Worm (Caenorhabditis elegans): ENCODE data around the gene ZC15.5.

Gene ZC15.5

ce11 chrV:20269661-20270137 is 28.1 kb upstream of the ZC15.5 start, which contains the start of the genes prmt-1 and cdkr-3 (continued):
- no peak for TF ChIP-seq madf-10 (tag; optimal IDR thresholded peaks at IDR 0.05)
- TF ChIP-seq bed-2 (GFP tag; IDR thresholded peaks at IDR 0.05), result no peak
- TF ChIP-seq efl-1 (GFP tag; optimal IDR thresholded peaks at IDR 0.05), result peak; percentile 21
- TF ChIP-seq aptf-2 (GFP tag; conservative IDR thresholded peaks at IDR 0.05), result no peak
- TF ChIP-seq dpl-1 (GFP tag; optimal IDR thresholded peaks at IDR 0.05), result no peak

DNA sequence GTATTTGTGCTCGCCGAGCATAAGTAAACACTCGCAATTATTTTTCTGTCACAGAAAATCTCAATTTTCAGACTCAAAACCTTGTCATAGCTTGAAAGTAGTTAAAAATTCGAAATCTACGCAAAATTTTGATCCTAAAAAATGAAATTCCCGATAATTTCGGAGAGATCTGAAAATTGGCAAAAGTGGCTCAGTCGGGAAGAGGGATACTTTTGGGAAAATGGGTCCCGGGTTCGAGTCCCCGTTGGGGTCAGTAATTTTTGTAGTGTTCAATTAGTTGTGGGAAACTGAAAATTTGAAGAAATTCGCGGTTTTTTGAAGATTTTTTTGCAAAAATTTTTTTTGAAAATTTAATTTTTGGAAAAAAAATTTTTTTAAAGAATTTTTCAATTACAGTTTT is 20.8 kb upstream of the ZC15.5 start:
- TF ChIP-seq ceh-100 (GFP tag; IDR thresholded peaks at IDR 0.05), result no peak
- peak; percentile 0 for TF ChIP-seq rpc-1 (optimal IDR thresholded peaks at IDR 0.05)
- peak; percentile 61 for TF ChIP-seq rpc-1 (tag; optimal IDR thresholded peaks at IDR 0.05)
- TF ChIP-seq tbp1 (GFP tag; optimal IDR thresholded peaks at IDR 0.05), result peak; percentile 61
- no peak for TF ChIP-seq gei-17 (GFP tag; optimal IDR thresholded peaks at IDR 0.05)
- no peak for TF ChIP-seq ceh-27 (GFP tag; optimal IDR thresholded peaks at IDR 0.05)

DNA sequence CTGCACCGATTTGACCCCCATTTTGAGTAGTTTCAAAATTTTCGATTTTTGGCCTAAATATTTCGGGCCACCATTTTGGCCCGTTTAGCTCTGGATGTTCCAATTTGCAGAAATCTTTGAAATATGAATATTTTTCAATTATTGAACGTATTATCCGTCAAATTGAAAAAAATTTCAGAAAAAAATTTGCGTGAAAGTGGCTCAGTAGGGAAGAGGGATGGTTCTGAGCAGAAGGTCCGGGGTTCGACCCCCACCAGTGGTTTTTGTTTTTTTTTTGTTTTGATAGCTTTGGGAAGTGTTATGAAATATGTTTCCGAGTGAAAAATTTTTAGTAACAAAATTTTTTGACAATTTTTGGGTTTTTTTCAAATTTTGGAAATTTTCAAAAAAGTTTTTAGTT is 18.4 kb upstream of the ZC15.5 start:
- TF ChIP-seq F39B2.1 (GFP tag; IDR thresholded peaks at IDR 0.05) (no peak), tlf-1 (GFP tag; optimal IDR thresholded peaks at IDR 0.05) (no peak), let-607 (tag; optimal IDR thresholded peaks at IDR 0.05) (no peak), aptf-2 (GFP tag; conservative IDR thresholded peaks at IDR 0.05) (no peak), cebp-2 (GFP tag; IDR thresholded peaks at IDR 0.05) (no peak), tbp1 (GFP tag; optimal IDR thresholded peaks at IDR 0.05) (peak; percentile 52), C17E4.6 (GFP tag; IDR thresholded peaks at IDR 0.05) (no peak), rpc-1 (optimal IDR thresholded peaks at IDR 0.05) (peak; percentile 5), rpc-1 (tag; optimal IDR thresholded peaks at IDR 0.05) (peak; percentile 58)

DNA sequence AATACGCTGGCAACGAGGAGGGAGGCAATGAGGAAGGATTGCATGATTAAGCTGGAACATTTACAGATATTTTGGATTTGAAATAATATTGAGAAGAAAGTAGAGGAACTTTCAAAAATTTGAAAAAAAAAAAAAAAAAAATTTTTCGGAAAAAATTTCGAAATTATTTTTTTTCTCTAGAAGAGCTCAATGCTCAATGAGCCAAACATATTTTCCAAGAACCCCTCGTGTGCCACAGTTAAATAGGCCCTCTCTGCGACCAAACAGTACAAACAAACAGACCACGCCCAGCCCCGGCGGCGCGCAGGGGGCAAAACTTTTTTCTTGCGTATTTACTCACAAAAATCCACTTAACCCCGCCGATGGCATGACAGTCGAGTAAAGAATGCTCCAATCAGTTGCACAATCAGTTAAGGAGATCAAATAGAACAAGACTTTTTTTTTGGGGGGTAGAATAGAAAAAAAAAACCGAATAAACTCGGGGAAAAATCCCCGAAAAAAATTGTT is 17.9 kb upstream of the ZC15.5 start, which contains the start of gene pqn-94:
Gene pqn-94, minus strand, starts transcription at position 51 of the 507 bp plus-strand sequence.
- TF ChIP-seq let-607 (tag; optimal IDR thresholded peaks at IDR 0.05), result no peak
- no peak for TF ChIP-seq dpff-1 (tag; optimal IDR thresholded peaks at IDR 0.05)
- TF ChIP-seq lin-54 (GFP tag; optimal IDR thresholded peaks at IDR 0.05), result no peak
- no peak for TF ChIP-seq die-1 (tag; optimal IDR thresholded peaks at IDR 0.05)
- TF ChIP-seq nhr-80 (tag; optimal IDR thresholded peaks at IDR 0.05), result no peak
- TF ChIP-seq attf-6 (GFP tag; IDR thresholded peaks at IDR 0.05), result no peak
- TF ChIP-seq C17E4.6 (GFP tag; IDR thresholded peaks at IDR 0.05), result no peak
- no peak for TF ChIP-seq attf-3 (GFP tag; conservative IDR thresholded peaks at IDR 0.05)
- TF ChIP-seq F33H1.4 (GFP tag; IDR thresholded peaks at IDR 0.05), result no peak
- TF ChIP-seq mxl-1 (tag; optimal IDR thresholded peaks at IDR 0.05), result no peak
- TF ChIP-seq hrde-1 (tag; optimal IDR thresholded peaks at IDR 0.05; ENCODE audit: borderline replicate concordance), result no peak
- TF ChIP-seq egl-18 (GFP tag; IDR thresholded peaks at IDR 0.05), result no peak

- TF ChIP-seq nhr-120 (GFP tag; IDR thresholded peaks at IDR 0.05), result 0 out of 2 replicates have a peak, but pooled peaks have one; percentile 60
- no peak for TF ChIP-seq madf-6 (GFP tag; IDR thresholded peaks at IDR 0.05)
These were observed 14.9 kb upstream of the ZC15.5 start for ce11 chrV:20282827-20283226.

ce11 chrV:20289317-20289716 is 8.4 kb upstream of the ZC15.5 start, which contains the start of gene mlt-4:
Gene mlt-4, minus strand, starts transcription at chrV:20289417.
- TF ChIP-seq him-1 (tag; optimal IDR thresholded peaks at IDR 0.05) (no peak), sea-2 (GFP tag; IDR thresholded peaks at IDR 0.05) (no peak), efl-1 (GFP tag; optimal IDR thresholded peaks at IDR 0.05) (no peak), ztf-3 (GFP tag; optimal IDR thresholded peaks at IDR 0.05) (no peak), B0035.1 (tag; optimal IDR thresholded peaks at IDR 0.05) (no peak), nhr-120 (GFP tag; IDR thresholded peaks at IDR 0.05) (no peak), egrh-3 (GFP tag; IDR thresholded peaks at IDR 0.05) (no peak), aptf-2 (GFP tag; conservative IDR thresholded peaks at IDR 0.05) (no peak), Y53G8AR.9 (GFP tag; conservative IDR thresholded peaks at IDR 0.05) (no peak), ztf-18 (tag; optimal IDR thresholded peaks at IDR 0.05) (no peak), ceh-79 (tag; optimal IDR thresholded peaks at IDR 0.05) (no peak), attf-3 (GFP tag; conservative IDR thresholded peaks at IDR 0.05) (no peak)

Measured in whole organism, young adult.